Worm (Caenorhabditis elegans) whole organism, young adult: Measurements from ENCODE around the gene eco-1.

ENCODE experiments used
- B0336.3 ChIP-seq: fragments of 200-800 bp; sonication (Bioruptor generic); IDR thresholded peaks from 2 replicates; pipeline ENCODE4 v1.3.6; 2022; ENCODE audit warnings: missing genetic modification characterization, missing compliant biosample characterization
- C17E4.6 ChIP-seq: fragments of 200-800 bp; sonication (Bioruptor generic); IDR thresholded peaks from 2 replicates; pipeline ENCODE4 v1.3.6; 2022; ENCODE audit warnings: missing genetic modification reagents, missing genetic modification characterization, missing compliant biosample characterization
- F10E7.11 ChIP-seq: sonication (generic microtip); optimal IDR thresholded peaks from 2 replicates; lab custom pipeline; 2017; ENCODE audit warnings: mild to moderate bottlenecking, missing genetic modification characterization, moderate library complexity, missing compliant biosample characterization
- F22D6.2 ChIP-seq: sonication (generic microtip); optimal IDR thresholded peaks from 2 replicates; lab custom pipeline; 2016; ENCODE audit warnings: mild to moderate bottlenecking, missing genetic modification characterization, missing compliant biosample characterization
- F33H1.4 ChIP-seq: fragments of 200-800 bp; sonication (Bioruptor generic); IDR thresholded peaks from 2 replicates; pipeline ENCODE4 v1.3.6; 2022; ENCODE audit warnings: missing genetic modification reagents, missing genetic modification characterization, missing compliant biosample characterization
- T07F8.4 ChIP-seq: sonication (generic microtip); optimal IDR thresholded peaks from 2 replicates; lab custom pipeline; 2016; ENCODE audit warnings: mild to moderate bottlenecking, missing genetic modification characterization, moderate library complexity, missing compliant biosample characterization
- Y79H2A.3 ChIP-seq: fragments of 200-800 bp; sonication (Bioruptor generic); conservative IDR thresholded peaks from 2 replicates; pipeline ENCODE4 v1.3.6; 2022; ENCODE audit warnings: missing genetic modification reagents, missing genetic modification characterization, missing compliant biosample characterization
- Y95B8A.8 ChIP-seq: fragments of 200-800 bp; sonication (Bioruptor generic); IDR thresholded peaks from 2 replicates; pipeline ENCODE4 v1.3.6; 2022; ENCODE audit warnings: missing genetic modification reagents, missing genetic modification characterization, missing compliant biosample characterization
- athp-1 ChIP-seq: sonication (generic microtip); optimal IDR thresholded peaks from 2 replicates; lab custom pipeline; 2017; ENCODE audit warnings: mild to moderate bottlenecking, missing genetic modification characterization, missing compliant biosample characterization
- attf-3 ChIP-seq: fragments of 200-800 bp; sonication (Bioruptor generic); conservative IDR thresholded peaks from 2 replicates; pipeline ENCODE4 v1.3.6; 2022; ENCODE audit warnings: missing genetic modification reagents, missing genetic modification characterization, missing compliant biosample characterization
- attf-5 ChIP-seq: fragments of 200-800 bp; sonication (Bioruptor generic); optimal IDR thresholded peaks from 2 replicates; lab custom pipeline; 2018; ENCODE audit warnings: mild to moderate bottlenecking, missing genetic modification characterization, missing compliant biosample characterization
- bed-1 ChIP-seq: fragments of 200-800 bp; sonication (Bioruptor generic); IDR thresholded peaks from 2 replicates; pipeline ENCODE4 v1.3.6; 2022; ENCODE audit warnings: missing genetic modification reagents, missing genetic modification characterization, missing compliant biosample characterization
- ccch-3 ChIP-seq: fragments of 200-800 bp; sonication (Bioruptor generic); optimal IDR thresholded peaks from 2 replicates; lab custom pipeline; 2018; ENCODE audit warnings: mild to moderate bottlenecking, missing genetic modification characterization, missing compliant biosample characterization
- ceh-40 ChIP-seq: fragments of 200-800 bp; sonication (Bioruptor generic); IDR thresholded peaks from 2 replicates; pipeline ENCODE4 v1.3.6; 2022; ENCODE audit warnings: missing genetic modification characterization, missing compliant biosample characterization
- ceh-91 ChIP-seq: fragments of 200-800 bp; sonication (Bioruptor generic); IDR thresholded peaks from 2 replicates; pipeline ENCODE4 v1.3.6; 2022; ENCODE audit warnings: missing genetic modification reagents, missing genetic modification characterization, missing compliant biosample characterization
- dpff-1 ChIP-seq: sonication (generic microtip); optimal IDR thresholded peaks from 2 replicates; lab custom pipeline; 2017; ENCODE audit warnings: mild to moderate bottlenecking, missing genetic modification characterization, missing compliant biosample characterization
- egl-18 ChIP-seq: fragments of 200-800 bp; sonication (Bioruptor generic); IDR thresholded peaks from 2 replicates; pipeline ENCODE4 v1.3.6; 2022; ENCODE audit warnings: missing genetic modification reagents, missing genetic modification characterization, missing compliant biosample characterization
- egrh-3 ChIP-seq: fragments of 200-800 bp; sonication (Bioruptor generic); IDR thresholded peaks from 2 replicates; pipeline ENCODE4 v1.3.6; 2022; ENCODE audit warnings: missing genetic modification reagents, missing genetic modification characterization, missing compliant biosample characterization
- ekl-4 ChIP-seq: fragments of 200-800 bp; sonication (Bioruptor generic); IDR thresholded peaks from 2 replicates; pipeline ENCODE4 v1.3.6; 2022; ENCODE audit warnings: missing genetic modification reagents, missing genetic modification characterization, missing compliant biosample characterization
- ets-4 ChIP-seq: fragments of 200-800 bp; sonication (Bioruptor generic); optimal IDR thresholded peaks from 2 replicates; lab custom pipeline; 2018; ENCODE audit warnings: mild to moderate bottlenecking, missing genetic modification characterization, missing compliant biosample characterization
- gei-17 ChIP-seq: fragments of 200-800 bp; sonication (Bioruptor generic); optimal IDR thresholded peaks from 2 replicates; lab custom pipeline; 2018; ENCODE audit warnings: mild to moderate bottlenecking, missing genetic modification characterization, missing compliant biosample characterization
- hmg-20 ChIP-seq: fragments of 200-800 bp; sonication (Bioruptor generic); IDR thresholded peaks from 2 replicates; pipeline ENCODE4 v1.3.6; 2022; ENCODE audit warnings: missing genetic modification reagents, missing genetic modification characterization, missing compliant biosample characterization
- hsf-1 ChIP-seq: fragments of 200-800 bp; sonication (Bioruptor generic); IDR thresholded peaks from 2 replicates; pipeline ENCODE4 v1.3.6; 2022; ENCODE audit warnings: missing genetic modification reagents, missing genetic modification characterization, missing compliant biosample characterization
- let-607 ChIP-seq, 2 experiments: fragments of 200-800 bp in 1 of 2; sonication (Bioruptor generic) in 1 of 2; sonication (generic microtip) in 1 of 2; optimal IDR thresholded peaks; 2 replicates each; lab custom pipeline; 2016 to 2018; ENCODE audit warnings: mild to moderate bottlenecking in 2 of 2, missing compliant biosample characterization in 2 of 2, missing genetic modification characterization in 2 of 2, moderate library complexity in 2 of 2, missing genotype in 1 of 2
- lin-26 ChIP-seq: fragments of 200-800 bp; sonication (Bioruptor generic); IDR thresholded peaks from 2 replicates; pipeline ENCODE4 v1.3.6; 2022; ENCODE audit warnings: missing genetic modification reagents, missing genetic modification characterization, missing compliant biosample characterization
- lin-35 ChIP-seq, 3 experiments: fragments of 150-350 bp in 2 of 3; sonication (generic microtip) in 1 of 3; optimal IDR thresholded peaks; 2 replicates each; lab custom pipeline; 2014 to 2018; ENCODE audit warnings: missing biosample characterization in 3 of 3, missing genetic modification characterization in 3 of 3, missing genetic modification reagents in 3 of 3
- lin-40 ChIP-seq: sonication (generic microtip); optimal IDR thresholded peaks from 2 replicates; lab custom pipeline; 2016; ENCODE audit warnings: missing genetic modification characterization, mild to moderate bottlenecking, missing compliant biosample characterization, missing genotype, missing genetic modification reagents
- lsl-1 ChIP-seq: fragments of 200-800 bp; sonication (Bioruptor generic); optimal IDR thresholded peaks from 2 replicates; lab custom pipeline; 2018; ENCODE audit warnings: mild to moderate bottlenecking, missing genetic modification characterization, moderate library complexity, missing compliant biosample characterization
- madf-10 ChIP-seq: sonication (generic microtip); optimal IDR thresholded peaks from 2 replicates; lab custom pipeline; 2016; ENCODE audit warnings: mild to moderate bottlenecking, missing genetic modification characterization, missing compliant biosample characterization
- mel-28 ChIP-seq: sonication (generic microtip); optimal IDR thresholded peaks from 2 replicates; lab custom pipeline; 2016; ENCODE audit warnings: borderline replicate concordance, mild to moderate bottlenecking, missing genetic modification characterization, missing compliant biosample characterization
- mes-4 ChIP-seq: sonication (generic microtip); optimal IDR thresholded peaks from 2 replicates; lab custom pipeline; 2016; ENCODE audit warnings: missing genotype, missing genetic modification characterization, missing compliant biosample characterization
- nfya-1 ChIP-seq: sonication (generic microtip); optimal IDR thresholded peaks from 2 replicates; lab custom pipeline; 2017; ENCODE audit warnings: antibody characterized with exemption, missing compliant biosample characterization, missing genetic modification characterization, borderline replicate concordance; ENCODE audit not compliant: insufficient read depth
- nfyb-1 ChIP-seq: fragments of 200-800 bp; sonication (Bioruptor generic); IDR thresholded peaks from 2 replicates; pipeline ENCODE4 v1.3.6; 2022; ENCODE audit warnings: missing genetic modification reagents, missing genetic modification characterization, missing compliant biosample characterization
- nhr-120 ChIP-seq: fragments of 200-800 bp; sonication (Bioruptor generic); IDR thresholded peaks from 2 replicates; pipeline ENCODE4 v1.3.6; 2022; ENCODE audit warnings: missing genetic modification characterization, missing compliant biosample characterization
- nhr-27 ChIP-seq: fragments of 200-800 bp; sonication (Bioruptor generic); optimal IDR thresholded peaks from 2 replicates; lab custom pipeline; 2018; ENCODE audit warnings: mild to moderate bottlenecking, missing genetic modification characterization, moderate library complexity, missing compliant biosample characterization
- nhr-90 ChIP-seq: sonication (generic microtip); optimal IDR thresholded peaks from 2 replicates; lab custom pipeline; 2016; ENCODE audit warnings: missing genotype, mild to moderate bottlenecking, missing genetic modification characterization, missing compliant biosample characterization
- rec-8 ChIP-seq, 2 experiments: sonication (generic microtip); optimal IDR thresholded peaks; 2 replicates each; lab custom pipeline; 2016; ENCODE audit warnings: mild to moderate bottlenecking in 2 of 2, missing genetic modification characterization in 2 of 2, missing genetic modification reagents in 2 of 2, missing genotype in 2 of 2, missing biosample characterization in 1 of 2, missing compliant biosample characterization in 1 of 2, moderate library complexity in 1 of 2
- rpc-1 ChIP-seq, 2 experiments: fragments of 150-350 bp in 1 of 2; sonication (generic microtip) in 1 of 2; optimal IDR thresholded peaks; 2 replicates each; lab custom pipeline; 2014 to 2018; ENCODE audit warnings: missing biosample characterization in 1 of 2, missing genetic modification characterization in 1 of 2, missing genetic modification reagents in 1 of 2, missing genotype in 1 of 2
- sdz-38 ChIP-seq: sonication (generic microtip); optimal IDR thresholded peaks from 2 replicates; lab custom pipeline; 2016; ENCODE audit warnings: missing genotype, missing genetic modification characterization, missing compliant biosample characterization
- snpc-1.1 ChIP-seq: sonication (generic microtip); optimal IDR thresholded peaks from 2 replicates; lab custom pipeline; 2017; ENCODE audit warnings: missing genetic modification characterization, mild to moderate bottlenecking, missing compliant biosample characterization, antibody characterized with exemption, moderate library complexity, missing genotype, missing genetic modification reagents; ENCODE audit not compliant: insufficient read depth
- snpc-3.4 ChIP-seq: sonication (generic microtip); optimal IDR thresholded peaks from 2 replicates; lab custom pipeline; 2017; ENCODE audit warnings: missing genetic modification characterization, mild to moderate bottlenecking, missing compliant biosample characterization, antibody characterized with exemption, moderate library complexity, missing genotype, missing genetic modification reagents
- tbp1 ChIP-seq: fragments of 200-800 bp; sonication (Bioruptor generic); optimal IDR thresholded peaks from 2 replicates; lab custom pipeline; 2018; ENCODE audit warnings: mild to moderate bottlenecking, missing genetic modification characterization, missing compliant biosample characterization
- zfh-2 ChIP-seq: fragments of 200-800 bp; sonication (Bioruptor generic); conservative IDR thresholded peaks from 2 replicates; pipeline ENCODE4 v1.3.6; 2022; ENCODE audit warnings: missing genetic modification reagents, missing genetic modification characterization, missing compliant biosample characterization
- ztf-18 ChIP-seq: sonication (generic microtip); optimal IDR thresholded peaks from 2 replicates; lab custom pipeline; 2016; ENCODE audit warnings: missing genotype, mild to moderate bottlenecking, missing genetic modification characterization, missing compliant biosample characterization
- ztf-22 ChIP-seq: fragments of 200-800 bp; sonication (Bioruptor generic); optimal IDR thresholded peaks from 2 replicates; lab custom pipeline; 2018; ENCODE audit warnings: mild to moderate bottlenecking, missing genetic modification characterization, moderate library complexity, missing compliant biosample characterization
- ztf-26 ChIP-seq: sonication (generic microtip); optimal IDR thresholded peaks from 2 replicates; lab custom pipeline; 2017; ENCODE audit warnings: missing genetic modification characterization, missing compliant biosample characterization
- ztf-28 ChIP-seq: fragments of 200-800 bp; sonication (Bioruptor generic); IDR thresholded peaks from 2 replicates; pipeline ENCODE4 v1.3.6; 2022; ENCODE audit warnings: missing genetic modification reagents, missing genetic modification characterization, missing compliant biosample characterization

Gene eco-1

DNA sequence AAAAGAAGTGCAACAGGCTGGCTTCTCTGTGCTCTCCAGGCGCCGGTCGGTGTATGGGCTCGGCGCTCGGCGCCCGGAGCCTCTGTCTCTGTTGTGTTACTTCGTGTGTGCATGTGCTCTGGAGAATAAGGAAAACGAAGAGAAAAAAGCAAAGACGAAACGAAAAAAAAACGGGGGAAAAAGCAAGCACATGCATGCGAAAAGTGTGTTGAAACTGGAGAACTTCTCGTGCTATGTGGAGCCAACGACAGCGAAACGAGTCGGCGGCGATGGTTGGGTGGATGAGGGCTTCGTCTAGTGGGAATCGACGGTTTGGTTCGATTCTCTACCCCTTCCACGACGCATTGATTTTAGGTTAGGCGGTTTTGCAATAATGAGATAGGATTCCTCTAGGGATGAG is 28.5 kb upstream of the eco-1 start:
- TF ChIP-seq zfh-2 (GFP tag; lab: Robert Waterston, UW) = peak; percentile 95
- TF ChIP-seq nhr-90 (tag; lab: Kevin White, UChicago) = peak; percentile 2
- TF ChIP-seq nfya-1 (tag; lab: Kevin White, UChicago) = no peak
- no peak for TF ChIP-seq Y95B8A.8
- no peak for TF ChIP-seq athp-1 (tag; lab: Kevin White, UChicago)
- TF ChIP-seq ets-4 (GFP tag; lab: Kevin White, UChicago) = peak; percentile 13
- TF ChIP-seq rpc-1 (optimal IDR thresholded peaks at IDR 0.05; lab: Kevin White, UChicago) = peak; percentile 58
- TF ChIP-seq rpc-1 (tag; optimal IDR thresholded peaks at IDR 0.05; lab: Kevin White, UChicago) = peak; percentile 53
- no peak for TF ChIP-seq snpc-3.4 (tag; lab: Kevin White, UChicago)
- TF ChIP-seq attf-3 (GFP tag; lab: Robert Waterston, UW) = no peak
- no peak for TF ChIP-seq ztf-22 (GFP tag; lab: Kevin White, UChicago)
- TF ChIP-seq ztf-18 = peak; percentile 50
- TF ChIP-seq ceh-40 (GFP tag; lab: Robert Waterston, UW) = no peak
- no peak for TF ChIP-seq ccch-3
- no peak for TF ChIP-seq C17E4.6 (GFP tag; lab: Robert Waterston, UW)
- TF ChIP-seq lin-35 (GFP tag; optimal IDR thresholded peaks at IDR 0.05; lab: Kevin White, UChicago) = peak in 1 of 3 experiments; percentile 51
- peak; percentile 48 for TF ChIP-seq attf-5 (GFP tag; lab: Kevin White, UChicago)
- no peak for TF ChIP-seq sdz-38 (tag; lab: Kevin White, UChicago)
- TF ChIP-seq mes-4 = no peak
- no peak for TF ChIP-seq ceh-91 (GFP tag; lab: Robert Waterston, UW)
- 0 out of 2 replicates have a peak, but pooled peaks have one; percentile 28 for TF ChIP-seq nfyb-1 (GFP tag; lab: Robert Waterston, UW)
- peak; percentile 64; the same call in 1 of the 2 replicates for TF ChIP-seq B0336.3
- no peak for TF ChIP-seq nhr-120
- TF ChIP-seq hmg-20 (GFP tag; lab: Robert Waterston, UW) = no peak
- TF ChIP-seq F33H1.4 (GFP tag; lab: Robert Waterston, UW) = 0 out of 2 replicates have a peak, but pooled peaks have one; percentile 10
- no peak for TF ChIP-seq nhr-27 (tag; lab: Kevin White, UChicago)
- peak in 1 of 2 experiments; percentile 21 for TF ChIP-seq rec-8 (tag; optimal IDR thresholded peaks at IDR 0.05; lab: Kevin White, UChicago)
- peak; percentile 16 for TF ChIP-seq gei-17
- no peak for TF ChIP-seq F10E7.11 (tag; lab: Kevin White, UChicago)
- TF ChIP-seq tbp1 = peak; percentile 100
- 0 out of 2 replicates have a peak, but pooled peaks have one; percentile 36 for TF ChIP-seq lin-26 (GFP tag; lab: Robert Waterston, UW)
- no peak for TF ChIP-seq lsl-1 (GFP tag; lab: Kevin White, UChicago)
- peak; percentile 40 for TF ChIP-seq ztf-26 (tag; lab: Kevin White, UChicago)
- TF ChIP-seq T07F8.4 = no peak
- TF ChIP-seq Y79H2A.3 = no peak
- TF ChIP-seq mel-28 (tag; lab: Kevin White, UChicago) = no peak
- no peak for TF ChIP-seq ztf-28 (GFP tag; lab: Robert Waterston, UW)
- TF ChIP-seq let-607 (tag; optimal IDR thresholded peaks at IDR 0.05; lab: Kevin White, UChicago) = peak in 1 of 2 experiments; percentile 3
- no peak for TF ChIP-seq bed-1 (GFP tag; lab: Robert Waterston, UW)
- TF ChIP-seq madf-10 = peak; percentile 53
- no peak for TF ChIP-seq hsf-1 (GFP tag; lab: Robert Waterston, UW)
- peak; percentile 44 for TF ChIP-seq F22D6.2 (tag; lab: Kevin White, UChicago)
- TF ChIP-seq egrh-3 (GFP tag; lab: Robert Waterston, UW) = peak; percentile 8; the same call in 1 of the 2 replicates
- no peak for TF ChIP-seq dpff-1 (tag; lab: Kevin White, UChicago)
- no peak for TF ChIP-seq egl-18 (GFP tag; lab: Robert Waterston, UW)
- peak; percentile 33; the same call in 1 of the 2 replicates for TF ChIP-seq ekl-4 (GFP tag; lab: Robert Waterston, UW)
- TF ChIP-seq lin-40 (tag; lab: Kevin White, UChicago) = peak; percentile 64
- TF ChIP-seq snpc-1.1 (tag; lab: Kevin White, UChicago) = no peak
